Fruit fly (Drosophila melanogaster) whole organism, embryonic: ENCODE measurements around the gene CG42728.

ENCODE experiments used
- Atf-2 ChIP-seq: fragments of 200-800 bp; sonication (Bioruptor generic); optimal IDR thresholded peaks from 2 replicates; lab custom pipeline; 2016; ENCODE audit warnings: missing biosample characterization, missing genetic modification characterization
- CG10147 ChIP-seq: fragments of 200-800 bp; sonication (Bioruptor generic); optimal IDR thresholded peaks from 2 replicates; lab custom pipeline; 2019; ENCODE audit warnings: missing biosample characterization, mild to moderate bottlenecking, missing genetic modification characterization, moderate library complexity
- CG10274 ChIP-seq: fragments of 200-800 bp; sonication (Bioruptor generic); optimal IDR thresholded peaks from 3 replicates; lab custom pipeline; 2017; ENCODE audit warnings: missing biosample characterization, mild to moderate bottlenecking, missing genetic modification characterization
- CG10565 ChIP-seq: fragments of 200-800 bp; sonication (Bioruptor generic); optimal IDR thresholded peaks from 3 replicates; lab custom pipeline; 2016; ENCODE audit warnings: missing biosample characterization, mild to moderate bottlenecking, missing genetic modification characterization
- CG10959 ChIP-seq: fragments of 200-800 bp; sonication (Bioruptor generic); IDR thresholded peaks from 2 replicates; pipeline ENCODE4 v1.3.6; 2022; ENCODE audit warnings: missing biosample characterization, missing genetic modification characterization
- CG11085 ChIP-seq: fragments of 200-800 bp; sonication (Bioruptor generic); IDR thresholded peaks from 2 replicates; pipeline ENCODE4 v1.3.6; 2022; ENCODE audit warnings: missing biosample characterization, missing genetic modification characterization
- CG12071 ChIP-seq: fragments of 200-800 bp; sonication (Bioruptor generic); optimal IDR thresholded peaks from 3 replicates; lab custom pipeline; 2018; ENCODE audit warnings: missing biosample characterization, mild to moderate bottlenecking, missing genetic modification characterization
- CG12104 ChIP-seq: fragments of 200-800 bp; sonication (Bioruptor generic); optimal IDR thresholded peaks from 3 replicates; lab custom pipeline; 2016; ENCODE audit warnings: missing biosample characterization, missing genetic modification characterization
- CG14667 ChIP-seq: fragments of 200-800 bp; sonication (Bioruptor generic); IDR thresholded peaks from 2 replicates; pipeline ENCODE4 v1.3.6; 2022; ENCODE audit warnings: missing biosample characterization, missing genetic modification characterization
- CG1529 ChIP-seq: fragments of 200-800 bp; sonication (Bioruptor generic); optimal IDR thresholded peaks from 3 replicates; lab custom pipeline; 2018; ENCODE audit warnings: missing biosample characterization, missing genetic modification characterization
- CG16815 ChIP-seq: fragments of 200-800 bp; sonication (Bioruptor generic); optimal IDR thresholded peaks from 3 replicates; lab custom pipeline; 2017; ENCODE audit warnings: missing biosample characterization, mild to moderate bottlenecking, missing genetic modification characterization
- CG16863 ChIP-seq: fragments of 200-800 bp; sonication (Bioruptor generic); optimal IDR thresholded peaks from 3 replicates; lab custom pipeline; 2016; ENCODE audit warnings: missing biosample characterization, missing genetic modification characterization
- CG17328 ChIP-seq: fragments of 200-800 bp; sonication (Bioruptor generic); IDR thresholded peaks from 2 replicates; pipeline ENCODE4 v1.3.6; 2022; ENCODE audit warnings: missing biosample characterization, missing genetic modification characterization
- CG17359 ChIP-seq: fragments of 200-800 bp; sonication (Bioruptor generic); optimal IDR thresholded peaks from 3 replicates; lab custom pipeline; 2018; ENCODE audit warnings: missing biosample characterization, mild to moderate bottlenecking, missing genetic modification characterization, moderate library complexity
- CG17568 ChIP-seq: fragments of 200-800 bp; sonication (Bioruptor generic); optimal IDR thresholded peaks from 2 replicates; lab custom pipeline; 2018; ENCODE audit warnings: missing biosample characterization, mild to moderate bottlenecking, missing genetic modification characterization, moderate library complexity
- CG18476 ChIP-seq: fragments of 200-800 bp; sonication (Bioruptor generic); optimal IDR thresholded peaks from 2 replicates; lab custom pipeline; 2016; ENCODE audit warnings: missing biosample characterization, mild to moderate bottlenecking, missing genetic modification characterization
- CG6791 ChIP-seq: fragments of 200-800 bp; sonication (Bioruptor generic); IDR thresholded peaks from 3 replicates; pipeline ENCODE4 v1.3.6; 2022; ENCODE audit warnings: missing biosample characterization, missing genetic modification characterization; ENCODE audit not compliant: partially characterized antibody
- CG8089 ChIP-seq: fragments of 200-800 bp; sonication (Bioruptor generic); optimal IDR thresholded peaks from 3 replicates; lab custom pipeline; 2016; ENCODE audit warnings: missing biosample characterization, missing genetic modification characterization
- CG8281 ChIP-seq: fragments of 200-800 bp; sonication (Bioruptor generic); optimal IDR thresholded peaks from 2 replicates; lab custom pipeline; 2018; ENCODE audit warnings: missing biosample characterization, mild to moderate bottlenecking, missing genetic modification characterization, moderate library complexity
- CG9437 ChIP-seq: fragments of 200-800 bp; sonication (Bioruptor generic); optimal IDR thresholded peaks from 2 replicates; lab custom pipeline; 2018; ENCODE audit warnings: missing biosample characterization, mild to moderate bottlenecking, missing genetic modification characterization
- CG9817 ChIP-seq: fragments of 200-800 bp; sonication (Bioruptor generic); optimal IDR thresholded peaks from 2 replicates; lab custom pipeline; 2018; ENCODE audit warnings: missing biosample characterization, mild to moderate bottlenecking, missing genetic modification characterization, moderate library complexity
- CTCF ChIP-seq: fragments of 200-800 bp; sonication (Bioruptor generic); optimal IDR thresholded peaks from 2 replicates; lab custom pipeline; 2017; ENCODE audit warnings: missing biosample characterization, mild to moderate bottlenecking, missing genetic modification characterization, moderate library complexity
- Camta ChIP-seq: fragments of 200-800 bp; sonication (Bioruptor generic); optimal IDR thresholded peaks from 2 replicates; lab custom pipeline; 2016; ENCODE audit warnings: missing biosample characterization, missing genetic modification characterization
- Dfd ChIP-seq, 2 experiments: fragments of >200 bp; optimal IDR thresholded peaks; 2 replicates each; lab custom pipeline; 2017; ENCODE audit warnings: missing biosample characterization in 2 of 2, missing genetic modification characterization in 2 of 2
- Ets65A ChIP-seq: fragments of 200-800 bp; sonication (Bioruptor generic); peaks from one replicate; lab custom pipeline; 2016; ENCODE audit warnings: missing biosample characterization, missing genetic modification characterization
- Gug ChIP-seq: fragments of 200-800 bp; sonication (Bioruptor generic); IDR thresholded peaks from 4 replicates; pipeline ENCODE4 v1.3.6; 2022; ENCODE audit warnings: missing biosample characterization, missing genetic modification characterization
- HmgZ ChIP-seq: fragments of 200-800 bp; sonication (Bioruptor generic); optimal IDR thresholded peaks from 2 replicates; lab custom pipeline; 2018; ENCODE audit warnings: missing biosample characterization, mild to moderate bottlenecking, missing genetic modification characterization
- Hsf ChIP-seq: fragments of 200-800 bp; sonication (Bioruptor generic); optimal IDR thresholded peaks from 3 replicates; lab custom pipeline; 2016; ENCODE audit warnings: missing biosample characterization, missing genetic modification characterization
- Mad ChIP-seq: fragments of 200-800 bp; sonication (Bioruptor generic); optimal IDR thresholded peaks from 2 replicates; lab custom pipeline; 2016; ENCODE audit warnings: missing biosample characterization, missing genetic modification characterization
- NK7.1 ChIP-seq: fragments of 200-800 bp; sonication (Bioruptor generic); optimal IDR thresholded peaks from 3 replicates; lab custom pipeline; 2016; ENCODE audit warnings: missing biosample characterization, missing genetic modification characterization
- Pdp1 ChIP-seq, 2 experiments: fragments of 200-800 bp; sonication (Bioruptor generic); optimal IDR thresholded peaks; 3 replicates each; lab custom pipeline; 2016; ENCODE audit warnings: missing biosample characterization in 2 of 2, missing genetic modification characterization in 2 of 2, mild to moderate bottlenecking in 1 of 2, moderate library complexity in 1 of 2
- Sox102F ChIP-seq: fragments of 200-800 bp; sonication (Bioruptor generic); optimal IDR thresholded peaks from 2 replicates; lab custom pipeline; 2018; ENCODE audit warnings: missing biosample characterization, mild to moderate bottlenecking, missing genetic modification characterization, moderate library complexity
- Sry-δ ChIP-seq: fragments of 200-800 bp; sonication (Bioruptor generic); optimal IDR thresholded peaks from 2 replicates; lab custom pipeline; 2016; ENCODE audit warnings: missing biosample characterization, missing genetic modification characterization
- al ChIP-seq: fragments of 200-800 bp; sonication (Bioruptor generic); IDR thresholded peaks from 2 replicates; pipeline ENCODE4 v1.3.6; 2022; ENCODE audit warnings: missing biosample characterization, missing genetic modification characterization
- chm ChIP-seq: fragments of 200-800 bp; sonication (Bioruptor generic); IDR thresholded peaks from 2 replicates; pipeline ENCODE4 v1.3.6; 2022; ENCODE audit warnings: missing biosample characterization, missing genetic modification characterization
- chn ChIP-seq: fragments of 200-800 bp; sonication (Bioruptor generic); optimal IDR thresholded peaks from 2 replicates; lab custom pipeline; 2016; ENCODE audit warnings: missing biosample characterization, missing genetic modification characterization
- exex ChIP-seq: fragments of 200-800 bp; sonication (Bioruptor generic); optimal IDR thresholded peaks from 4 replicates; lab custom pipeline; 2018; ENCODE audit warnings: missing biosample characterization, mild to moderate bottlenecking, missing genetic modification characterization, moderate library complexity
- eyg ChIP-seq: fragments of 200-800 bp; sonication (Bioruptor generic); optimal IDR thresholded peaks from 3 replicates; lab custom pipeline; 2016; ENCODE audit warnings: missing biosample characterization, missing genetic modification characterization
- hth ChIP-seq: fragments of >200 bp; optimal IDR thresholded peaks from 2 replicates; lab custom pipeline; 2017; ENCODE audit warnings: inconsistent platforms
- insv ChIP-seq, 2 experiments: fragments of 200-800 bp; sonication (Bioruptor generic); optimal IDR thresholded peaks; 3 replicates each; lab custom pipeline; 2016 to 2018; ENCODE audit warnings: missing biosample characterization in 2 of 2, missing genetic modification characterization in 2 of 2
- kni ChIP-seq: fragments of 200-800 bp; sonication (Bioruptor generic); optimal IDR thresholded peaks from 3 replicates; lab custom pipeline; 2017; ENCODE audit warnings: mild to moderate bottlenecking, missing biosample characterization, missing genetic modification reagents, missing genetic modification characterization
- lab ChIP-seq: fragments of 200-800 bp; sonication (Bioruptor generic); optimal IDR thresholded peaks from 3 replicates; lab custom pipeline; 2017; ENCODE audit warnings: missing biosample characterization, missing genetic modification characterization, mild to moderate bottlenecking, moderate library complexity, missing genetic modification reagents
- lola ChIP-seq, 3 experiments: fragments of >200 bp in 2 of 3; fragments of 200-800 bp in 1 of 3; sonication (Bioruptor generic) in 1 of 3; optimal IDR thresholded peaks; 2 replicates each; lab custom pipeline; 2017 to 2019; ENCODE audit warnings: missing biosample characterization in 3 of 3, missing genetic modification characterization in 3 of 3, mild to moderate bottlenecking in 1 of 3, moderate library complexity in 1 of 3
- mld ChIP-seq: fragments of 200-800 bp; sonication (Bioruptor generic); IDR thresholded peaks from 3 replicates; pipeline ENCODE4 v1.3.6; 2022; ENCODE audit warnings: missing biosample characterization, missing genetic modification characterization; ENCODE audit not compliant: partially characterized antibody
- pros ChIP-seq: fragments of 200-800 bp; sonication (Bioruptor generic); optimal IDR thresholded peaks from 3 replicates; lab custom pipeline; 2019; ENCODE audit warnings: missing biosample characterization, mild to moderate bottlenecking, missing genetic modification characterization, moderate library complexity
- toy ChIP-seq: fragments of 200-800 bp; sonication (Bioruptor generic); IDR thresholded peaks from 2 replicates; pipeline ENCODE4 v1.3.6; 2022; ENCODE audit warnings: missing biosample characterization, missing genetic modification characterization
- twi ChIP-seq: fragments of 200-800 bp; optimal IDR thresholded peaks from 2 replicates; lab custom pipeline; 2019; ENCODE audit warnings: missing biosample characterization, mild to moderate bottlenecking, missing genetic modification characterization, moderate library complexity
- vnd ChIP-seq: fragments of 200-800 bp; sonication (Bioruptor generic); IDR thresholded peaks from 3 replicates; pipeline ENCODE4 v1.3.6; 2022; ENCODE audit warnings: missing biosample characterization, missing genetic modification characterization; ENCODE audit not compliant: partially characterized antibody
- wor ChIP-seq: fragments of 200-800 bp; sonication (Bioruptor generic); IDR thresholded peaks from 2 replicates; pipeline ENCODE4 v1.3.6; 2022; ENCODE audit warnings: missing biosample characterization, missing genetic modification characterization

CG42728 gene

DNA sequence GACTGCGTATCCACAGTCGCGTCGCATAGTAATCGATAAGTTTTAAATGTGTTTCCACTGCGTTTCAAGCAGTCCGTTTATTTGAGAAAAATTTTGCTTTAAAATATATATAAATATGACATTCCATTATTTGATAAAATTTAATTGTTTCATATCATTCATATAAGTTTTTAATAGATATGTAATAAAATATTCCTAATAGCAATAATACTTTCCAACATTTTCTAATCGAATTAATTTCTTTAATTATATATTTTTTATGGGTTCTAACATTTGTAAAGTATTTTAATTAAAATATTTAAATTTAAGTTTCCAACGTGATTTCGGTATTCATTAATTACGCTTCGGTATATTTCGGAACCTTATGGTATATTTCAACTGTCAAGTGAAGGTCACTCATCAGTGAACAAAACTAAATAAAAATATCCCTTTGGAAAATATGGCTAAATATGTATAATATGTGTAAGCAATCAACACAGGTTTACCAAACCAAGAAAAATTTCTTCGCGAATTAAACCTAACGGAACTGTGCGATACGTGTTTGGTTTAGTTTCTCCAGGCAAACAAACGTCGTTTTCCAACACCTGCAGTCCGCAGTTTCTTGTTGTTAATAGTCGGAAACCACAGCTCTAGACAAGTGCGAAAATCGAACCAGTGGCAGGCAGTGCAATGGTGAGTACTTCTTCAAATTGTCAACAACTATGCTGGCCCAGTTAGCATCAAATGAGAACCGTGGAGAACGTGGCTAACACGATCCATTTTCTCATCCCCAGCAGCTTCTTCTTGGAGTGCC lies 35.3 kb upstream of the CG42728 start, which contains the start of the genes CG7739 and SCCRO (continued):
- TF ChIP-seq CG10147 (GFP tag; lab: Kevin White, UChicago) (peak; percentile 11), CG1529 (GFP tag; lab: Kevin White, UChicago) (no peak), wor (GFP tag; lab: Robert Waterston, UW) (no peak), twi (tag; lab: Kevin White, UChicago) (no peak), hth (lab: Kevin White, UChicago) (no peak), Gug (peak; percentile 68; the same call in 2 of the 4 replicates), Ets65A (GFP tag; lab: Kevin White, UChicago) (peak; percentile 92), CG17568 (no peak), al (GFP tag; lab: Robert Waterston, UW) (peak; percentile 50; the same call in 1 of the 2 replicates), pros (no peak), CG10959 (no peak), exex (tag; lab: Kevin White, UChicago) (peak; percentile 25), Camta (no peak), lola (GFP tag; optimal IDR thresholded peaks at IDR 0.05; lab: Kevin White, UChicago) (peak in 1 of 3 experiments; percentile 45), CG17359 (tag; lab: Kevin White, UChicago) (peak; percentile 54), CG6791 (peak; percentile 46; the same call in 2 of the 3 replicates), Hsf (GFP tag; lab: Kevin White, UChicago) (peak; percentile 0), CG12071 (GFP tag; lab: Kevin White, UChicago) (no peak), chn (GFP tag; lab: Kevin White, UChicago) (peak; percentile 49), CTCF (GFP tag; lab: Kevin White, UChicago) (no peak), CG18476 (peak; percentile 1), CG14667 (0 out of 2 replicates have a peak, but pooled peaks have one; percentile 15), kni (GFP tag; lab: Kevin White, UChicago) (no peak), NK7.1 (GFP tag; lab: Kevin White, UChicago) (no peak), CG11085 (GFP tag; lab: Robert Waterston, UW) (peak; percentile 66), HmgZ (tag; lab: Kevin White, UChicago) (peak; percentile 20), Atf-2 (GFP tag; lab: Kevin White, UChicago) (no peak), CG9817 (peak; percentile 71), CG10274 (GFP tag; lab: Kevin White, UChicago) (no peak), CG9437 (GFP tag; lab: Kevin White, UChicago) (peak; percentile 56), CG16815 (GFP tag; lab: Kevin White, UChicago) (no peak), eyg (GFP tag; lab: Kevin White, UChicago) (no peak), Mad (GFP tag; lab: Kevin White, UChicago) (peak; percentile 42), chm (GFP tag; lab: Robert Waterston, UW) (peak; percentile 59; the same call in 1 of the 2 replicates), mld (no peak), insv (GFP tag; optimal IDR thresholded peaks at IDR 0.05; lab: Kevin White, UChicago) (no peak), CG16863 (GFP tag; lab: Kevin White, UChicago) (no peak), Sox102F (GFP tag; lab: Kevin White, UChicago) (no peak), CG12104 (peak; percentile 1), Sry-δ (GFP tag; lab: Kevin White, UChicago) (peak; percentile 49), CG10565 (GFP tag; lab: Kevin White, UChicago) (no peak), Pdp1 (GFP tag; optimal IDR thresholded peaks at IDR 0.05; lab: Kevin White, UChicago) (peak in 1 of 2 experiments; percentile 3), lab (no peak), CG8281 (tag; lab: Kevin White, UChicago) (no peak), vnd (GFP tag; lab: Robert Waterston, UW) (peak; percentile 7; the same call in 1 of the 3 replicates), CG17328 (peak; percentile 65), CG8089 (no peak), toy (GFP tag; lab: Robert Waterston, UW) (0 out of 2 replicates have a peak, but pooled peaks have one; percentile 27), Dfd (GFP tag; optimal IDR thresholded peaks at IDR 0.05; lab: Kevin White, UChicago) (no peak)
